Fruit fly (Drosophila melanogaster): ENCODE results near the gene CG33286.

CG33286 gene

dm6 chr3L:20974600-20974999 is at the start of gene CG33286:
CG33286 (minus strand) TSS chr3L:20974700.
- TF ChIP-seq CG8478 (optimal IDR thresholded peaks at IDR 0.05) (no peak), CTCF (optimal IDR thresholded peaks at IDR 0.05) (no peak)

dm6 chr3L:21023795-21024194 is 49.3 kb upstream of the CG33286 start:
- TF ChIP-seq CG8478 (optimal IDR thresholded peaks at IDR 0.05) (no peak), CTCF (optimal IDR thresholded peaks at IDR 0.05) (no peak)

dm6 chr3L:21023364-21023763 is 48.9 kb upstream of the CG33286 start:
- TF ChIP-seq CTCF (optimal IDR thresholded peaks at IDR 0.05) (no peak), CG8478 (optimal IDR thresholded peaks at IDR 0.05) (no peak)

dm6 chr3L:21014516-21014945 is 40.0 kb upstream of the CG33286 start:
- TF ChIP-seq CG8478 (optimal IDR thresholded peaks at IDR 0.05) (no peak), CTCF (optimal IDR thresholded peaks at IDR 0.05) (no peak)

- TF ChIP-seq CTCF (optimal IDR thresholded peaks at IDR 0.05): no peak
- TF ChIP-seq CG8478 (optimal IDR thresholded peaks at IDR 0.05): no peak
Observed at dm6 chr3L:21013465-21013864, 39.0 kb upstream of the CG33286 start.

dm6 chr3L:21011689-21012088 is 37.2 kb upstream of the CG33286 start:
- TF ChIP-seq CG8478 (optimal IDR thresholded peaks at IDR 0.05): no peak

dm6 chr3L:21010846-21011607 is 36.5 kb upstream of the CG33286 start:
- TF ChIP-seq CG8478 (optimal IDR thresholded peaks at IDR 0.05) (no peak), CTCF (optimal IDR thresholded peaks at IDR 0.05) (no peak)

dm6 chr3L:21009405-21010120 is 35.1 kb upstream of the CG33286 start:
- TF ChIP-seq CTCF (optimal IDR thresholded peaks at IDR 0.05) (no peak), CG8478 (optimal IDR thresholded peaks at IDR 0.05) (no peak)

dm6 chr3L:21008899-21009298 is 34.4 kb upstream of the CG33286 start:
- TF ChIP-seq CTCF (optimal IDR thresholded peaks at IDR 0.05): no peak
- no peak for TF ChIP-seq CG8478 (optimal IDR thresholded peaks at IDR 0.05)

- TF ChIP-seq CG8478 (optimal IDR thresholded peaks at IDR 0.05) (no peak), CTCF (optimal IDR thresholded peaks at IDR 0.05) (no peak)
Observed at dm6 chr3L:21008255-21008815, 33.8 kb upstream of the CG33286 start.

dm6 chr3L:21007364-21008254 is 33.1 kb upstream of the CG33286 start:
- TF ChIP-seq CG8478 (optimal IDR thresholded peaks at IDR 0.05) (no peak), CTCF (optimal IDR thresholded peaks at IDR 0.05) (no peak)

- TF ChIP-seq CG8478 (optimal IDR thresholded peaks at IDR 0.05): no peak
- peak; percentile 48 to 56 for TF ChIP-seq CTCF (optimal IDR thresholded peaks at IDR 0.05)
Observed at dm6 chr3L:20999639-21000038, 25.1 kb upstream of the CG33286 start.

dm6 chr3L:20991373-20991772 is 16.9 kb upstream of the CG33286 start, which contains the start of gene CG12984:
CG12984 (plus strand) TSS chr3L:20991673.
- TF ChIP-seq CTCF (optimal IDR thresholded peaks at IDR 0.05): no peak
- TF ChIP-seq CG8478 (optimal IDR thresholded peaks at IDR 0.05): no peak

dm6 chr3L:20990231-20990630 is 15.7 kb upstream of the CG33286 start:
- TF ChIP-seq CG8478 (optimal IDR thresholded peaks at IDR 0.05): no peak
- no peak for TF ChIP-seq CTCF (optimal IDR thresholded peaks at IDR 0.05)

dm6 chr3L:20988862-20989261 is 14.4 kb upstream of the CG33286 start:
- TF ChIP-seq CTCF (optimal IDR thresholded peaks at IDR 0.05): no peak
- TF ChIP-seq CG8478 (optimal IDR thresholded peaks at IDR 0.05): no peak
